Worm (Caenorhabditis elegans): Measurements from ENCODE around the gene C27D9.2.

DNA sequence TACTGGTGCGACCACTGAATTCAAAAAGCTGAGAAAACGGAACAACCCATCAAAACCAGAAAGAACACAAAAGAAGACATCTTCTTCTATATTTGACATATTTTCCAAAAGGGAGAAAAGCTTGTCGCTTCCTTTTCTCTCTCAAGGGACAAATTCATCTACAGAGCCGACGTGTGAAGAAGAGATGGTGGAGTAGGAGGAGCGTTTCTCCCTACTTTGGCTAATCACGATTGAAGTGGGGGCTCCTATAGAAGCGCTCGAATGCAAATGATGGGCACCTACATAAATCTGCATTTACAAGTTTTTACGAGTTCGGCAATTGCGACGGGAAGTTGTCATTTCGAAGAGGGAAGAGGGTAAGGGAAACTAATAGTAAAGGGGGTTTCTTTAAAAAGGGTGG is 49.6 kb upstream of the C27D9.2 start:
- TF ChIP-seq lin-13 (tag; optimal IDR thresholded peaks at IDR 0.05) (no peak), ceh-43 (GFP tag; optimal IDR thresholded peaks at IDR 0.05) (no peak), nhr-12 (tag; optimal IDR thresholded peaks at IDR 0.05) (no peak), ztf-11 (tag; optimal IDR thresholded peaks at IDR 0.05) (no peak), unc-62 (GFP tag; optimal IDR thresholded peaks at IDR 0.05) (no peak), lin-32 (GFP tag; optimal IDR thresholded peaks at IDR 0.05) (no peak), unc-39 (tag; optimal IDR thresholded peaks at IDR 0.05) (no peak), elt-3 (tag; optimal IDR thresholded peaks at IDR 0.05) (no peak), snpc-4 (tag; optimal IDR thresholded peaks at IDR 0.05) (no peak), elt-1 (tag; optimal IDR thresholded peaks at IDR 0.05; ENCODE audit: borderline replicate concordance, insufficient read depth) (no peak), nhr-28 (tag; optimal IDR thresholded peaks at IDR 0.05) (no peak), blmp-1 (tag; optimal IDR thresholded peaks at IDR 0.05) (no peak), nhr-76 (tag; optimal IDR thresholded peaks at IDR 0.05) (no peak), unc-120 (tag; optimal IDR thresholded peaks at IDR 0.05; ENCODE audit: poor library complexity, severe bottlenecking) (no peak)
